Worm (Caenorhabditis elegans): Measurements from ENCODE around the gene Y102A11A.5.

Gene Y102A11A.5

ce11 chrX:2014521-2014920, 16.9 kb downstream of the Y102A11A.5 start:
- TF ChIP-seq F13C5.2 (tag; optimal IDR thresholded peaks at IDR 0.05) (no peak), B0310.2 (tag; optimal IDR thresholded peaks at IDR 0.05) (no peak), ama-1 (optimal IDR thresholded peaks at IDR 0.05) (no peak), hnd-1 (tag; optimal IDR thresholded peaks at IDR 0.05) (no peak), tbx-11 (GFP tag; IDR thresholded peaks at IDR 0.05) (no peak), pes-1 (GFP tag; IDR thresholded peaks at IDR 0.05) (no peak), hmg-4 (GFP tag; optimal IDR thresholded peaks at IDR 0.05) (no peak), tbx-37 (GFP tag; conservative IDR thresholded peaks at IDR 0.05) (no peak), tra-4 (tag; optimal IDR thresholded peaks at IDR 0.05) (no peak), scrt-1 (GFP tag; IDR thresholded peaks at IDR 0.05) (no peak)

ce11 chrX:2013912-2014311, 17.5 kb downstream of the Y102A11A.5 start:
- TF ChIP-seq ets-7 (tag; optimal IDR thresholded peaks at IDR 0.05) (no peak), hmg-4 (GFP tag; optimal IDR thresholded peaks at IDR 0.05) (no peak), tra-4 (tag; optimal IDR thresholded peaks at IDR 0.05) (no peak), ama-1 (optimal IDR thresholded peaks at IDR 0.05) (no peak), sea-1 (GFP tag; conservative IDR thresholded peaks at IDR 0.05) (no peak), tbx-11 (GFP tag; IDR thresholded peaks at IDR 0.05) (no peak), ceh-13 (GFP tag; optimal IDR thresholded peaks at IDR 0.05) (no peak), B0310.2 (tag; optimal IDR thresholded peaks at IDR 0.05) (no peak)

ce11 chrX:2012491-2013201, 18.7 kb downstream of the Y102A11A.5 start, which contains the start of gene Y102A11A.9:
Gene Y102A11A.9, plus strand, starts transcription at chrX:2013151.
- TF ChIP-seq scrt-1 (GFP tag; IDR thresholded peaks at IDR 0.05) (no peak), B0310.2 (tag; optimal IDR thresholded peaks at IDR 0.05) (no peak), tbx-11 (GFP tag; IDR thresholded peaks at IDR 0.05) (no peak), ets-7 (tag; optimal IDR thresholded peaks at IDR 0.05) (no peak), aly-1 (tag; optimal IDR thresholded peaks at IDR 0.05) (no peak), ceh-13 (GFP tag; optimal IDR thresholded peaks at IDR 0.05) (no peak), F13C5.2 (tag; optimal IDR thresholded peaks at IDR 0.05) (no peak), ama-1 (optimal IDR thresholded peaks at IDR 0.05) (no peak), pes-1 (GFP tag; IDR thresholded peaks at IDR 0.05) (no peak), ceh-36 (tag; optimal IDR thresholded peaks at IDR 0.05) (no peak), sea-1 (GFP tag; conservative IDR thresholded peaks at IDR 0.05) (no peak), tra-4 (tag; optimal IDR thresholded peaks at IDR 0.05) (no peak), hmbx-1 (tag; optimal IDR thresholded peaks at IDR 0.05) (no peak), tbx-37 (GFP tag; conservative IDR thresholded peaks at IDR 0.05) (no peak), hnd-1 (tag; optimal IDR thresholded peaks at IDR 0.05) (no peak), hmg-4 (GFP tag; optimal IDR thresholded peaks at IDR 0.05) (no peak), flt-1 (GFP tag; IDR thresholded peaks at IDR 0.05) (no peak)

- TF ChIP-seq aly-1 (tag; optimal IDR thresholded peaks at IDR 0.05) = no peak
- TF ChIP-seq pes-1 (GFP tag; IDR thresholded peaks at IDR 0.05) = no peak
- TF ChIP-seq ama-1 (optimal IDR thresholded peaks at IDR 0.05) = no peak
- no peak for TF ChIP-seq hmg-4 (GFP tag; optimal IDR thresholded peaks at IDR 0.05)
- no peak for TF ChIP-seq sea-1 (GFP tag; conservative IDR thresholded peaks at IDR 0.05)
- TF ChIP-seq hmbx-1 (tag; optimal IDR thresholded peaks at IDR 0.05) = no peak
- no peak for TF ChIP-seq ceh-13 (GFP tag; optimal IDR thresholded peaks at IDR 0.05)
- TF ChIP-seq B0310.2 (tag; optimal IDR thresholded peaks at IDR 0.05) = no peak
- TF ChIP-seq tbx-37 (GFP tag; conservative IDR thresholded peaks at IDR 0.05) = no peak
- TF ChIP-seq F13C5.2 (tag; optimal IDR thresholded peaks at IDR 0.05) = no peak
- TF ChIP-seq ets-7 (tag; optimal IDR thresholded peaks at IDR 0.05) = no peak
- TF ChIP-seq ceh-36 (tag; optimal IDR thresholded peaks at IDR 0.05) = no peak
- TF ChIP-seq tbx-11 (GFP tag; IDR thresholded peaks at IDR 0.05) = no peak
- no peak for TF ChIP-seq flt-1 (GFP tag; IDR thresholded peaks at IDR 0.05)
Measured at ce11 chrX:2000517-2000916, 30.9 kb downstream of the Y102A11A.5 start.

- TF ChIP-seq flt-1 (GFP tag; IDR thresholded peaks at IDR 0.05) (no peak), scrt-1 (GFP tag; IDR thresholded peaks at IDR 0.05) (peak; percentile 67; the same call in 1 of the 2 replicates), tbx-37 (GFP tag; conservative IDR thresholded peaks at IDR 0.05) (no peak), hnd-1 (tag; optimal IDR thresholded peaks at IDR 0.05) (no peak), ama-1 (optimal IDR thresholded peaks at IDR 0.05) (no peak), ceh-36 (tag; optimal IDR thresholded peaks at IDR 0.05) (no peak), tra-4 (tag; optimal IDR thresholded peaks at IDR 0.05) (no peak), hmbx-1 (tag; optimal IDR thresholded peaks at IDR 0.05) (no peak), tbx-11 (GFP tag; IDR thresholded peaks at IDR 0.05) (0 out of 2 replicates have a peak, but pooled peaks have one; percentile 20), B0310.2 (tag; optimal IDR thresholded peaks at IDR 0.05) (no peak), hmg-4 (GFP tag; optimal IDR thresholded peaks at IDR 0.05) (no peak), F13C5.2 (tag; optimal IDR thresholded peaks at IDR 0.05) (no peak), ets-7 (tag; optimal IDR thresholded peaks at IDR 0.05) (no peak), ceh-13 (GFP tag; optimal IDR thresholded peaks at IDR 0.05) (no peak), pes-1 (GFP tag; IDR thresholded peaks at IDR 0.05) (peak; percentile 65), aly-1 (tag; optimal IDR thresholded peaks at IDR 0.05) (no peak), sea-1 (GFP tag; conservative IDR thresholded peaks at IDR 0.05) (0 out of 2 replicates have a peak, but pooled peaks have one; percentile 8)
Measured at ce11 chrX:1998825-1999224, 32.6 kb downstream of the Y102A11A.5 start.

DNA sequence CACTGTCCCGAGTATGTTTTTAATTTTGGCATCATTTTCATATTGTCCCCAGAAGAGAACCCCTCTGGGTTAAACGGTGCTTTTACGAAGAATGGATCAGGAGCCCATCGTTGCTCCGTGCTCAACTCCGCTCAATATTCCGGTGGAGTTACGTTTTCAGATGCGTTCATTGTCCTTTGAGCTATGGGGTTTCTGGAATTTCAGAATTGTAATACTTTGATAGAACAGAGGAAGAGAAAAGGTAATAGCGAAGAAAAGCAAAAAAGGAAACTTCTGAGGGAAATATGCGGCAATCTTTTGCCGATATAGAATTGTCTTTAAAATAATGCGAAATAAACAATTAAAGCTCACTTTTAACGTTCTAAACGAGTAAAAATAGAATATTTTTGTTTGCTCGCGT, 33.5 kb downstream of the Y102A11A.5 start, which contains the start of gene Y40A1A.3:
Gene Y40A1A.3 (minus strand): TSS at position 101 of the 400 bp plus-strand sequence.
- TF ChIP-seq tra-4 (tag; optimal IDR thresholded peaks at IDR 0.05) (no peak), scrt-1 (GFP tag; IDR thresholded peaks at IDR 0.05) (no peak), tbx-11 (GFP tag; IDR thresholded peaks at IDR 0.05) (no peak), pes-1 (GFP tag; IDR thresholded peaks at IDR 0.05) (no peak), ceh-13 (GFP tag; optimal IDR thresholded peaks at IDR 0.05) (no peak), ets-7 (tag; optimal IDR thresholded peaks at IDR 0.05) (no peak), hnd-1 (tag; optimal IDR thresholded peaks at IDR 0.05) (no peak), F13C5.2 (tag; optimal IDR thresholded peaks at IDR 0.05) (no peak), tbx-37 (GFP tag; conservative IDR thresholded peaks at IDR 0.05) (no peak), aly-1 (tag; optimal IDR thresholded peaks at IDR 0.05) (no peak), B0310.2 (tag; optimal IDR thresholded peaks at IDR 0.05) (no peak), flt-1 (GFP tag; IDR thresholded peaks at IDR 0.05) (no peak), ama-1 (optimal IDR thresholded peaks at IDR 0.05) (no peak), sea-1 (GFP tag; conservative IDR thresholded peaks at IDR 0.05) (no peak), hmbx-1 (tag; optimal IDR thresholded peaks at IDR 0.05) (no peak), hmg-4 (GFP tag; optimal IDR thresholded peaks at IDR 0.05) (no peak), ceh-36 (tag; optimal IDR thresholded peaks at IDR 0.05) (no peak)

Measured in whole organism, early embryonic.